Fruit fly (Drosophila melanogaster) Kc167 (cell line): ENCODE results near the gene nrv2.

Experiments used
- Sin3A ChIP-seq: fragments of >200 bp; optimal IDR thresholded peaks from 2 replicates; lab custom pipeline; 2018; ENCODE audit warnings: missing external identifiers
- psq ChIP-seq: fragments of >200 bp; optimal IDR thresholded peaks from 2 replicates; lab custom pipeline; 2017; ENCODE audit warnings: missing external identifiers
- ttk ChIP-seq: sonication (Bioruptor generic); optimal IDR thresholded peaks from 2 replicates; lab custom pipeline; 2017; ENCODE audit warnings: missing external identifiers

- TF ChIP-seq Sin3A (no peak), ttk (lab: Kevin White, UChicago) (no peak), psq (lab: Kevin White, UChicago) (no peak)
These were observed 12.0 kb downstream of the nrv2 start, which contains the start of gene nrv1 for dm6 chr2L:6786674-6787028.
